Fruit fly (Drosophila melanogaster): Measurements from ENCODE around the gene CG13731.
A peak's percentile ranks its signal among the peaks of the same experiment; 100 is the strongest.

CG13731 gene

DNA sequence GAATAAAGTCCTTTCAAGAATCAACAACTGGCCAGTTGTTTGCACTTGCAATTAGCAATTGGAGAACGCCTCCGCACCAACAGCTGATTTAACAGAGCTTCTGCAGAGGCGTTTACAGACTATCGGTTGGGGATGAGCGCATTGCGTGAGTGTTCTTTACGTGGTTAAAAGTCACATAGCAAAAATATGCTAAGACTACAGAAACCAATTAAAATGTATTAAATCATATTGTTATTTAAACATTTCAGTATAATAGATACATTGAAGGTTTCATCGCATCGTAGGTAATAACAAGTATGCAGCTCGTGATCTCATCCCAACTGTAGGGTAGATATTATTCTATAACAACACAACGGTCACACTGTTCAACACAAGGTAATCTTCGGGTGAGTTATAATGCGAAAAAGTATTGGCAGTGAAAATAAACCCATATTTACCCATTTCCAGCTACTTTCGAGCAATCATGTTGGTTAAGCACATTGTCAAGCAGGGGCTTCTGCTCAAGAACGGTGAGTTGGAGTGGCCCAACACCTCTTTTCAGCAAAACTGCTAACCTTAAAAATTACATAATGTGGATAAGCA is 36.5 kb upstream of the CG13731 start, which contains the start of the genes Sec3 and COX7B (continued):
- TF ChIP-seq br (optimal IDR thresholded peaks at IDR 0.05) (no peak), btn (GFP tag; optimal IDR thresholded peaks at IDR 0.05) (peak; percentile 10), MBD-R2 (GFP tag; IDR thresholded peaks at IDR 0.05) (peak; percentile 88), CG1603 (tag; optimal IDR thresholded peaks at IDR 0.05) (peak; percentile 82), caup (GFP tag; optimal IDR thresholded peaks at IDR 0.05; ENCODE audit: severe bottlenecking) (peak; percentile 53), C15 (GFP tag; IDR thresholded peaks at IDR 0.05) (peak; percentile 53; the same call in 1 of the 3 replicates), shn (GFP tag; optimal IDR thresholded peaks at IDR 0.05) (peak; percentile 52), CG4404 (GFP tag; IDR thresholded peaks at IDR 0.05) (peak; percentile 55), dm (GFP tag; optimal IDR thresholded peaks at IDR 0.05) (peak; percentile 46), CG31365 (tag; optimal IDR thresholded peaks at IDR 0.05) (no peak), CG11560 (tag; IDR thresholded peaks at IDR 0.05) (no peak), CG2116 (GFP tag; optimal IDR thresholded peaks at IDR 0.05) (peak; percentile 75), CG16779 (GFP tag; IDR thresholded peaks at IDR 0.05) (no peak), Fer1 (GFP tag; optimal IDR thresholded peaks at IDR 0.05) (peak; percentile 72), scrt (GFP tag; optimal IDR thresholded peaks at IDR 0.05) (peak; percentile 63), CG17186 (GFP tag; optimal IDR thresholded peaks at IDR 0.05) (peak; percentile 76), CG31224 (GFP tag; IDR thresholded peaks at IDR 0.05) (0 out of 2 replicates have a peak, but pooled peaks have one; percentile 6), unpg (GFP tag; optimal IDR thresholded peaks at IDR 0.05) (peak; percentile 63), Dip3 (GFP tag; optimal IDR thresholded peaks at IDR 0.05) (peak; percentile 43), CG13424 (tag; optimal IDR thresholded peaks at IDR 0.05) (peak; percentile 81), org-1 (GFP tag; optimal IDR thresholded peaks at IDR 0.05) (no peak), bab2 (GFP tag; optimal IDR thresholded peaks at IDR 0.05) (peak; percentile 60), usp (GFP tag; optimal IDR thresholded peaks at IDR 0.05) (no peak), nerfin-1 (tag; optimal IDR thresholded peaks at IDR 0.05) (peak; percentile 55), CG9797 (GFP tag; optimal IDR thresholded peaks at IDR 0.05) (peak; percentile 90), CG9215 (GFP tag; IDR thresholded peaks at IDR 0.05) (peak; percentile 61), crol (GFP tag; IDR thresholded peaks at IDR 0.05) (no peak), sens-2 (GFP tag; IDR thresholded peaks at IDR 0.05) (no peak), CHES-1-like (GFP tag; optimal IDR thresholded peaks at IDR 0.05) (peak; percentile 38), oc (tag; optimal IDR thresholded peaks at IDR 0.05) (peak; percentile 64), Dad (GFP tag; optimal IDR thresholded peaks at IDR 0.05) (peak; percentile 67), CG8281 (tag; optimal IDR thresholded peaks at IDR 0.05) (no peak), wek (GFP tag; optimal IDR thresholded peaks at IDR 0.05) (no peak), crc (GFP tag; optimal IDR thresholded peaks at IDR 0.05) (no peak), Atf6 (GFP tag; IDR thresholded peaks at IDR 0.05) (0 out of 2 replicates have a peak, but pooled peaks have one; percentile 29), ERR (GFP tag; optimal IDR thresholded peaks at IDR 0.05) (peak; percentile 29), CG4730 (GFP tag; IDR thresholded peaks at IDR 0.05) (peak; percentile 56), gro (GFP tag; optimal IDR thresholded peaks at IDR 0.05) (peak; percentile 26), Dip2 (GFP tag; IDR thresholded peaks at IDR 0.05) (no peak), her (GFP tag; optimal IDR thresholded peaks at IDR 0.05) (peak; percentile 8), CG13123 (GFP tag; optimal IDR thresholded peaks at IDR 0.05) (peak; percentile 46), fd64A (GFP tag; optimal IDR thresholded peaks at IDR 0.05) (no peak), Dref (GFP tag; IDR thresholded peaks at IDR 0.05) (peak; percentile 31; the same call in 1 of the 2 replicates), Bteb2 (GFP tag; optimal IDR thresholded peaks at IDR 0.05) (peak; percentile 53), CG18262 (tag; optimal IDR thresholded peaks at IDR 0.05) (peak; percentile 60), MTF-1 (GFP tag; optimal IDR thresholded peaks at IDR 0.05; ENCODE audit: borderline replicate concordance) (no peak), Aef1 (GFP tag; IDR thresholded peaks at IDR 0.05) (peak; percentile 44; the same call in 2 of the 3 replicates), CG12155 (GFP tag; optimal IDR thresholded peaks at IDR 0.05) (peak; percentile 71), prd (optimal IDR thresholded peaks at IDR 0.05) (no peak), prd (GFP tag; IDR thresholded peaks at IDR 0.05) (peak; percentile 71), cwo (GFP tag; optimal IDR thresholded peaks at IDR 0.05) (peak; percentile 25)
